Worm (Caenorhabditis elegans) whole organism, late embryonic: ENCODE results near the gene Y57G11A.5.

Experiments used
- K09A11.1 ChIP-seq: sonication (generic microtip); optimal IDR thresholded peaks from 2 replicates; lab custom pipeline; 2017; ENCODE audit warnings: antibody characterized with exemption, mild to moderate bottlenecking, missing genetic modification characterization, missing compliant biosample characterization; ENCODE audit not compliant: insufficient read depth
- ama-1 ChIP-seq: fragments of 150-350 bp; optimal IDR thresholded peaks from 2 replicates; lab custom pipeline; 2014
- dmd-4 ChIP-seq: sonication (generic microtip); optimal IDR thresholded peaks from 2 replicates; lab custom pipeline; 2016; ENCODE audit warnings: borderline replicate concordance, missing genetic modification characterization, missing compliant biosample characterization
- dve-1 ChIP-seq: sonication (generic microtip); optimal IDR thresholded peaks from 2 replicates; lab custom pipeline; 2017; ENCODE audit warnings: antibody characterized with exemption, mild to moderate bottlenecking, missing genetic modification characterization, missing compliant biosample characterization
- fkh-10 ChIP-seq: fragments of 150-350 bp; optimal IDR thresholded peaks from 2 replicates; lab custom pipeline; 2014; ENCODE audit warnings: missing biosample characterization, missing genetic modification reagents, missing genetic modification characterization
- fkh-6 ChIP-seq: sonication (generic microtip); optimal IDR thresholded peaks from 2 replicates; lab custom pipeline; 2016; ENCODE audit warnings: missing genetic modification characterization, missing compliant biosample characterization
- hlh-13 ChIP-seq: fragments of 200-800 bp; sonication (Bioruptor generic); optimal IDR thresholded peaks from 2 replicates; lab custom pipeline; 2018; ENCODE audit warnings: mild to moderate bottlenecking, missing genetic modification characterization, missing compliant biosample characterization
- nhr-11 ChIP-seq: fragments of 150-350 bp; optimal IDR thresholded peaks from 2 replicates; lab custom pipeline; 2014; ENCODE audit warnings: missing biosample characterization, missing genetic modification characterization
- pat-9 ChIP-seq: fragments of 200-800 bp; sonication (Bioruptor generic); optimal IDR thresholded peaks from 2 replicates; lab custom pipeline; 2018; ENCODE audit warnings: mild to moderate bottlenecking, missing genetic modification characterization, moderate library complexity, missing compliant biosample characterization
- pqm-1 ChIP-seq: sonication (generic microtip); optimal IDR thresholded peaks from 2 replicates; lab custom pipeline; 2016; ENCODE audit warnings: missing genetic modification characterization, missing compliant biosample characterization
- sdc-2 ChIP-seq: sonication (generic microtip); optimal IDR thresholded peaks from 2 replicates; lab custom pipeline; 2016; ENCODE audit warnings: missing genotype, missing genetic modification characterization, missing compliant biosample characterization
- syd-9 ChIP-seq: sonication (generic microtip); optimal IDR thresholded peaks from 2 replicates; lab custom pipeline; 2016; ENCODE audit warnings: mild to moderate bottlenecking, missing genetic modification characterization, moderate library complexity, missing compliant biosample characterization
- ztf-16 ChIP-seq: sonication (generic microtip); optimal IDR thresholded peaks from 2 replicates; lab custom pipeline; 2017; ENCODE audit warnings: missing genetic modification characterization, missing compliant biosample characterization

DNA sequence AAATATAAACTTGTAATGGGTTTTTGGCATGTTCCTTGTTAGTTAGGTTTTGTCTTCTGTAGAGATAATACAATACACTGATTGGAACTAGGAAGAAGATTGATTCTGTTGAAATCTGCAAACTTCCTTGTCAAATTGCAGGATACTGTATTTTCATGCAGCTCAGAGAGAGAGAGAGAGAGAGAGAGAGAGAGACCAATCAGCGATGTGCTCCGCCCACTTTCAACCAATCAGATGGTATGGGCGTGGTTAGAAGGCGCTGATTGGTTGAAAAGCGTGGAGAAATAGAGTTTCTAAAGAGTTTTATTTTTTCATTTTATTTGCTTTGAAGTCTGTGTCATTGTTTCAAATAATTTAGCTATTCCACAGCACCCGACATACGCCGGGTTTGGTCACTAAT, 35.0 kb upstream of the Y57G11A.5 start:
- no peak for TF ChIP-seq fkh-6 (tag; lab: Kevin White, UChicago)
- no peak for TF ChIP-seq nhr-11 (tag; lab: Kevin White, UChicago)
- TF ChIP-seq dve-1, result no peak
- TF ChIP-seq syd-9 (tag; lab: Kevin White, UChicago), result no peak
- no peak for TF ChIP-seq K09A11.1 (tag; lab: Kevin White, UChicago)
- no peak for TF ChIP-seq ama-1 (lab: Kevin White, UChicago)
- no peak for TF ChIP-seq pqm-1 (tag; lab: Kevin White, UChicago)
- TF ChIP-seq sdc-2 (tag; lab: Kevin White, UChicago), result no peak
- no peak for TF ChIP-seq dmd-4 (tag; lab: Kevin White, UChicago)
- no peak for TF ChIP-seq fkh-10
- no peak for TF ChIP-seq hlh-13 (GFP tag; lab: Kevin White, UChicago)
- TF ChIP-seq pat-9 (tag; lab: Kevin White, UChicago), result no peak
- TF ChIP-seq ztf-16, result no peak
